Worm (Caenorhabditis elegans): ENCODE measurements around the gene C02G6.2.
A peak's percentile ranks its signal among the peaks of the same experiment; 100 is the strongest.

Gene C02G6.2

ce11 chrV:5916862-5917261, 45.0 kb downstream of the C02G6.2 start:
- TF ChIP-seq ets-7 (tag; optimal IDR thresholded peaks at IDR 0.05) (no peak), hmbx-1 (tag; optimal IDR thresholded peaks at IDR 0.05) (no peak), F13C5.2 (tag; optimal IDR thresholded peaks at IDR 0.05) (no peak)

ce11 chrV:5917707-5918106, 45.8 kb downstream of the C02G6.2 start, which contains the start of gene lrpr-1:
lrpr-1 (minus strand) TSS chrV:5917891.
- no peak for TF ChIP-seq F13C5.2 (tag; optimal IDR thresholded peaks at IDR 0.05)
- no peak for TF ChIP-seq hmg-4 (GFP tag; optimal IDR thresholded peaks at IDR 0.05)
- no peak for TF ChIP-seq aly-1 (tag; optimal IDR thresholded peaks at IDR 0.05)
- no peak for TF ChIP-seq tbx-11 (GFP tag; IDR thresholded peaks at IDR 0.05)
- TF ChIP-seq pes-1 (GFP tag; IDR thresholded peaks at IDR 0.05), result no peak; the same call in 1 of the 2 replicates
- TF ChIP-seq ceh-36 (tag; optimal IDR thresholded peaks at IDR 0.05), result no peak
- TF ChIP-seq hmbx-1 (tag; optimal IDR thresholded peaks at IDR 0.05), result no peak
- peak; percentile 88 for TF ChIP-seq tbx-37 (GFP tag; conservative IDR thresholded peaks at IDR 0.05)
- TF ChIP-seq ama-1 (optimal IDR thresholded peaks at IDR 0.05), result no peak
- TF ChIP-seq flt-1 (GFP tag; IDR thresholded peaks at IDR 0.05), result peak; percentile 50; the same call in 1 of the 2 replicates
- TF ChIP-seq sea-1 (GFP tag; conservative IDR thresholded peaks at IDR 0.05), result no peak
- no peak for TF ChIP-seq scrt-1 (GFP tag; IDR thresholded peaks at IDR 0.05)
- no peak for TF ChIP-seq ets-7 (tag; optimal IDR thresholded peaks at IDR 0.05)
- no peak for TF ChIP-seq ceh-13 (GFP tag; optimal IDR thresholded peaks at IDR 0.05)

- TF ChIP-seq hmbx-1 (tag; optimal IDR thresholded peaks at IDR 0.05), result no peak
- TF ChIP-seq ceh-13 (GFP tag; optimal IDR thresholded peaks at IDR 0.05), result no peak
- TF ChIP-seq pes-1 (GFP tag; IDR thresholded peaks at IDR 0.05), result no peak
- TF ChIP-seq hnd-1 (tag; optimal IDR thresholded peaks at IDR 0.05), result no peak
- TF ChIP-seq tra-4 (tag; optimal IDR thresholded peaks at IDR 0.05), result no peak
- TF ChIP-seq aly-1 (tag; optimal IDR thresholded peaks at IDR 0.05), result no peak
- no peak for TF ChIP-seq sea-1 (GFP tag; conservative IDR thresholded peaks at IDR 0.05)
- no peak for TF ChIP-seq scrt-1 (GFP tag; IDR thresholded peaks at IDR 0.05)
- TF ChIP-seq ceh-36 (tag; optimal IDR thresholded peaks at IDR 0.05), result no peak
- no peak for TF ChIP-seq ets-7 (tag; optimal IDR thresholded peaks at IDR 0.05)
- TF ChIP-seq B0310.2 (tag; optimal IDR thresholded peaks at IDR 0.05), result no peak
- no peak for TF ChIP-seq hmg-4 (GFP tag; optimal IDR thresholded peaks at IDR 0.05)
- TF ChIP-seq F13C5.2 (tag; optimal IDR thresholded peaks at IDR 0.05), result no peak
- no peak for TF ChIP-seq tbx-11 (GFP tag; IDR thresholded peaks at IDR 0.05)
- TF ChIP-seq flt-1 (GFP tag; IDR thresholded peaks at IDR 0.05), result no peak
- TF ChIP-seq ama-1 (optimal IDR thresholded peaks at IDR 0.05), result no peak
- no peak for TF ChIP-seq tbx-37 (GFP tag; conservative IDR thresholded peaks at IDR 0.05)
Observed at ce11 chrV:5919887-5920286, 48.0 kb downstream of the C02G6.2 start, which contains the start of gene C04E6.12. C04E6.12 (minus strand) TSS chrV:5919987.

- no peak for TF ChIP-seq scrt-1 (GFP tag; IDR thresholded peaks at IDR 0.05)
- TF ChIP-seq ets-7 (tag; optimal IDR thresholded peaks at IDR 0.05), result no peak
- no peak for TF ChIP-seq pes-1 (GFP tag; IDR thresholded peaks at IDR 0.05)
- TF ChIP-seq hmbx-1 (tag; optimal IDR thresholded peaks at IDR 0.05), result no peak
- TF ChIP-seq tbx-11 (GFP tag; IDR thresholded peaks at IDR 0.05), result no peak
- no peak for TF ChIP-seq hnd-1 (tag; optimal IDR thresholded peaks at IDR 0.05)
Observed at ce11 chrV:5921761-5922160, 49.9 kb downstream of the C02G6.2 start.

ce11 chrV:5922236-5922635, 50.4 kb downstream of the C02G6.2 start, which contains the start of gene srsx-18:
srsx-18 (plus strand) TSS chrV:5922536.
- TF ChIP-seq tra-4 (tag; optimal IDR thresholded peaks at IDR 0.05) (no peak), ceh-36 (tag; optimal IDR thresholded peaks at IDR 0.05) (no peak), B0310.2 (tag; optimal IDR thresholded peaks at IDR 0.05) (no peak), hmbx-1 (tag; optimal IDR thresholded peaks at IDR 0.05) (no peak), sea-1 (GFP tag; conservative IDR thresholded peaks at IDR 0.05) (no peak), tbx-11 (GFP tag; IDR thresholded peaks at IDR 0.05) (no peak), aly-1 (tag; optimal IDR thresholded peaks at IDR 0.05) (no peak), hnd-1 (tag; optimal IDR thresholded peaks at IDR 0.05) (no peak), flt-1 (GFP tag; IDR thresholded peaks at IDR 0.05) (no peak), F13C5.2 (tag; optimal IDR thresholded peaks at IDR 0.05) (no peak), ets-7 (tag; optimal IDR thresholded peaks at IDR 0.05) (no peak), ceh-13 (GFP tag; optimal IDR thresholded peaks at IDR 0.05) (no peak), ama-1 (optimal IDR thresholded peaks at IDR 0.05) (no peak), tbx-37 (GFP tag; conservative IDR thresholded peaks at IDR 0.05) (no peak), pes-1 (GFP tag; IDR thresholded peaks at IDR 0.05) (no peak), scrt-1 (GFP tag; IDR thresholded peaks at IDR 0.05) (no peak), hmg-4 (GFP tag; optimal IDR thresholded peaks at IDR 0.05) (no peak)
